Fruit fly (Drosophila melanogaster) whole organism, embryonic: ENCODE measurements around the gene tws.

Experiments used
- Awh ChIP-seq: fragments of 200-800 bp; sonication (Bioruptor generic); IDR thresholded peaks from 2 replicates; pipeline ENCODE4, ENCODE4 v1.3.6; 2022; ENCODE audit warnings: missing biosample characterization, missing genetic modification characterization
- CG10267 ChIP-seq: fragments of 200-800 bp; sonication (Bioruptor generic); optimal IDR thresholded peaks from 2 replicates; lab custom pipeline; 2018; ENCODE audit warnings: missing biosample characterization, mild to moderate bottlenecking, missing genetic modification characterization, moderate library complexity
- CG10274 ChIP-seq: fragments of 200-800 bp; sonication (Bioruptor generic); optimal IDR thresholded peaks from 3 replicates; lab custom pipeline; 2017; ENCODE audit warnings: missing biosample characterization, mild to moderate bottlenecking, missing genetic modification characterization
- CG10462 ChIP-seq: fragments of 200-800 bp; sonication (Bioruptor generic); optimal IDR thresholded peaks from 2 replicates; lab custom pipeline; 2016; ENCODE audit warnings: missing biosample characterization, missing genetic modification characterization
- CG12391 ChIP-seq: fragments of 200-800 bp; sonication (Bioruptor generic); optimal IDR thresholded peaks from 3 replicates; lab custom pipeline; 2018; ENCODE audit warnings: missing biosample characterization, mild to moderate bottlenecking, missing genetic modification characterization, moderate library complexity
- CG15269 ChIP-seq: fragments of 200-800 bp; sonication (Bioruptor generic); optimal IDR thresholded peaks from 2 replicates; lab custom pipeline; 2018; ENCODE audit warnings: missing biosample characterization, mild to moderate bottlenecking, missing genetic modification characterization, moderate library complexity
- CG1792 ChIP-seq: fragments of 200-800 bp; sonication (Bioruptor generic); optimal IDR thresholded peaks from 2 replicates; lab custom pipeline; 2016; ENCODE audit warnings: missing biosample characterization, missing genetic modification characterization
- CG1832 ChIP-seq: fragments of 200-800 bp; sonication (Bioruptor generic); optimal IDR thresholded peaks from 2 replicates; lab custom pipeline; 2017; ENCODE audit warnings: missing biosample characterization, mild to moderate bottlenecking, missing genetic modification characterization, inconsistent platforms
- CG18599 ChIP-seq: fragments of 200-800 bp; sonication (Bioruptor generic); optimal IDR thresholded peaks from 3 replicates; lab custom pipeline; 2017; ENCODE audit warnings: missing biosample characterization, missing genetic modification characterization, mild to moderate bottlenecking, moderate library complexity, missing genetic modification reagents
- CG30403 ChIP-seq: fragments of 200-800 bp; sonication (Bioruptor generic); optimal IDR thresholded peaks from 3 replicates; lab custom pipeline; 2016; ENCODE audit warnings: missing biosample characterization, missing genetic modification characterization
- CG32532 ChIP-seq: fragments of 200-800 bp; sonication (Bioruptor generic); IDR thresholded peaks from 2 replicates; pipeline ENCODE4 v1.3.6; 2022; ENCODE audit warnings: missing biosample characterization, missing genetic modification characterization
- CG4360 ChIP-seq: fragments of 200-800 bp; sonication (Bioruptor generic); IDR thresholded peaks from 2 replicates; pipeline ENCODE4 v1.3.6; 2022; ENCODE audit warnings: missing biosample characterization, missing genetic modification characterization
- CG5180 ChIP-seq: fragments of 200-800 bp; sonication (Bioruptor generic); optimal IDR thresholded peaks from 3 replicates; lab custom pipeline; 2017; ENCODE audit warnings: missing biosample characterization, missing genetic modification characterization, mild to moderate bottlenecking, moderate library complexity, missing genetic modification reagents
- CG5953 ChIP-seq: fragments of 200-800 bp; sonication (Bioruptor generic); IDR thresholded peaks from 2 replicates; pipeline ENCODE4 v1.3.6; 2022; ENCODE audit warnings: missing biosample characterization, missing genetic modification characterization
- CG8924 ChIP-seq: fragments of 200-800 bp; optimal IDR thresholded peaks from 3 replicates; lab custom pipeline; 2019; ENCODE audit warnings: missing biosample characterization, mild to moderate bottlenecking, missing genetic modification characterization, moderate library complexity
- D19A ChIP-seq: fragments of 200-800 bp; optimal IDR thresholded peaks from 3 replicates; lab custom pipeline; 2019; ENCODE audit warnings: missing biosample characterization, mild to moderate bottlenecking, missing genetic modification characterization, moderate library complexity
- Dp ChIP-seq: fragments of 200-800 bp; sonication (Bioruptor generic); optimal IDR thresholded peaks from 2 replicates; lab custom pipeline; 2018; ENCODE audit warnings: missing biosample characterization, mild to moderate bottlenecking, missing genetic modification characterization, moderate library complexity
- Drgx ChIP-seq: fragments of 200-800 bp; sonication (Bioruptor generic); IDR thresholded peaks from 2 replicates; pipeline ENCODE4 v1.3.6; 2022; ENCODE audit warnings: missing biosample characterization, missing genetic modification characterization
- E2f2 ChIP-seq: fragments of 200-800 bp; sonication (Bioruptor generic); IDR thresholded peaks from 2 replicates; pipeline ENCODE4 v1.3.6; 2022; ENCODE audit warnings: missing biosample characterization, missing genetic modification characterization
- Ets65A ChIP-seq: fragments of 200-800 bp; sonication (Bioruptor generic); peaks from one replicate; lab custom pipeline; 2016; ENCODE audit warnings: missing biosample characterization, missing genetic modification characterization
- Hmx ChIP-seq: fragments of 200-800 bp; sonication (Bioruptor generic); optimal IDR thresholded peaks from 2 replicates; lab custom pipeline; 2016; ENCODE audit warnings: missing biosample characterization, missing genetic modification characterization
- Med ChIP-seq: fragments of 200-800 bp; sonication (Bioruptor generic); peaks from one replicate; lab custom pipeline; 2016; ENCODE audit warnings: missing biosample characterization, missing genetic modification characterization, mild to moderate bottlenecking, inconsistent platforms, moderate library complexity
- Meics ChIP-seq: fragments of 200-800 bp; sonication (Bioruptor generic); optimal IDR thresholded peaks from 2 replicates; lab custom pipeline; 2017; ENCODE audit warnings: missing biosample characterization, mild to moderate bottlenecking, missing genetic modification characterization
- Mrtf ChIP-seq: fragments of 200-800 bp; sonication (Bioruptor generic); IDR thresholded peaks from 3 replicates; pipeline ENCODE4 v1.3.6; 2022; ENCODE audit warnings: missing biosample characterization, missing genetic modification characterization
- Rx ChIP-seq: fragments of 200-800 bp; sonication (Bioruptor generic); IDR thresholded peaks from 2 replicates; pipeline ENCODE4 v1.3.6; 2022; ENCODE audit warnings: missing biosample characterization, missing genetic modification characterization
- Vsx1 ChIP-seq: fragments of 200-800 bp; sonication (Bioruptor generic); optimal IDR thresholded peaks from 2 replicates; lab custom pipeline; 2017; ENCODE audit warnings: missing biosample characterization, mild to moderate bottlenecking, missing genetic modification characterization, missing genetic modification reagents
- ac ChIP-seq: fragments of 200-800 bp; sonication (Bioruptor generic); optimal IDR thresholded peaks from 3 replicates; lab custom pipeline; 2017; ENCODE audit warnings: missing biosample characterization, mild to moderate bottlenecking, missing genetic modification characterization
- ci ChIP-seq: fragments of 200-800 bp; sonication (Bioruptor generic); IDR thresholded peaks from 3 replicates; pipeline ENCODE4 v1.3.6; 2022; ENCODE audit warnings: missing biosample characterization, missing genetic modification characterization
- corto ChIP-seq: fragments of 200-800 bp; sonication (Bioruptor generic); optimal IDR thresholded peaks from 2 replicates; lab custom pipeline; 2016; ENCODE audit warnings: missing biosample characterization, mild to moderate bottlenecking, missing genetic modification characterization, moderate library complexity
- dmrt99B ChIP-seq: fragments of 200-800 bp; sonication (Bioruptor generic); optimal IDR thresholded peaks from 2 replicates; lab custom pipeline; 2018; ENCODE audit warnings: missing biosample characterization, mild to moderate bottlenecking, missing genetic modification characterization, moderate library complexity
- dpn ChIP-seq, 2 experiments: fragments of 200-800 bp; sonication (Bioruptor generic); optimal IDR thresholded peaks; 3 replicates each; lab custom pipeline; 2016; ENCODE audit warnings: missing biosample characterization in 2 of 2, missing genetic modification characterization in 2 of 2
- eve ChIP-seq, 2 experiments: fragments of >200 bp; optimal IDR thresholded peaks; 2 replicates each; lab custom pipeline; 2017; ENCODE audit warnings: missing biosample characterization in 2 of 2, missing genetic modification characterization in 2 of 2
- ewg ChIP-seq: fragments of 200-800 bp; sonication (Bioruptor generic); optimal IDR thresholded peaks from 3 replicates; lab custom pipeline; 2017; ENCODE audit warnings: mild to moderate bottlenecking, missing biosample characterization, missing genetic modification reagents, missing genetic modification characterization
- exex ChIP-seq: fragments of 200-800 bp; sonication (Bioruptor generic); optimal IDR thresholded peaks from 4 replicates; lab custom pipeline; 2018; ENCODE audit warnings: missing biosample characterization, mild to moderate bottlenecking, missing genetic modification characterization, moderate library complexity
- ftz-f1 ChIP-seq: fragments of 200-800 bp; sonication (Bioruptor generic); optimal IDR thresholded peaks from 2 replicates; lab custom pipeline; 2016; ENCODE audit warnings: missing biosample characterization, missing genetic modification characterization
- gem ChIP-seq: fragments of 200-800 bp; sonication (Bioruptor generic); optimal IDR thresholded peaks from 2 replicates; lab custom pipeline; 2019; ENCODE audit warnings: missing biosample characterization, mild to moderate bottlenecking, missing genetic modification characterization, moderate library complexity
- lab ChIP-seq: fragments of 200-800 bp; sonication (Bioruptor generic); optimal IDR thresholded peaks from 3 replicates; lab custom pipeline; 2017; ENCODE audit warnings: missing biosample characterization, missing genetic modification characterization, mild to moderate bottlenecking, moderate library complexity, missing genetic modification reagents
- nom ChIP-seq: fragments of 200-800 bp; sonication (Bioruptor generic); optimal IDR thresholded peaks from 2 replicates; lab custom pipeline; 2017; ENCODE audit warnings: missing biosample characterization, missing genetic modification characterization, mild to moderate bottlenecking, moderate library complexity, missing genetic modification reagents
- pros ChIP-seq: fragments of 200-800 bp; sonication (Bioruptor generic); optimal IDR thresholded peaks from 3 replicates; lab custom pipeline; 2019; ENCODE audit warnings: missing biosample characterization, mild to moderate bottlenecking, missing genetic modification characterization, moderate library complexity
- psq ChIP-seq: fragments of 200-800 bp; sonication (Bioruptor generic); optimal IDR thresholded peaks from 2 replicates; lab custom pipeline; 2017; ENCODE audit warnings: missing biosample characterization, missing genetic modification characterization
- sens ChIP-seq: fragments of 200-800 bp; sonication (Bioruptor generic); peaks from one replicate; lab custom pipeline; 2016; ENCODE audit warnings: missing biosample characterization, missing genetic modification characterization
- slbo ChIP-seq: fragments of 200-800 bp; sonication (Bioruptor generic); IDR thresholded peaks from 2 replicates; pipeline ENCODE4 v1.3.6; 2022; ENCODE audit warnings: missing biosample characterization, missing genetic modification characterization
- sqz ChIP-seq: fragments of 200-800 bp; sonication (Bioruptor generic); optimal IDR thresholded peaks from 3 replicates; lab custom pipeline; 2018; ENCODE audit warnings: missing biosample characterization, mild to moderate bottlenecking, missing genetic modification characterization
- trem ChIP-seq: fragments of 200-800 bp; optimal IDR thresholded peaks from 3 replicates; lab custom pipeline; 2019; ENCODE audit warnings: missing biosample characterization, mild to moderate bottlenecking, missing genetic modification characterization, moderate library complexity
- unpg ChIP-seq: fragments of 200-800 bp; sonication (Bioruptor generic); optimal IDR thresholded peaks from 3 replicates; lab custom pipeline; 2018; ENCODE audit warnings: missing biosample characterization, mild to moderate bottlenecking, missing genetic modification characterization, moderate library complexity
- usp ChIP-seq: fragments of >200 bp; optimal IDR thresholded peaks from 2 replicates; lab custom pipeline; 2017; ENCODE audit warnings: missing biosample characterization, missing genetic modification characterization

Gene tws

DNA sequence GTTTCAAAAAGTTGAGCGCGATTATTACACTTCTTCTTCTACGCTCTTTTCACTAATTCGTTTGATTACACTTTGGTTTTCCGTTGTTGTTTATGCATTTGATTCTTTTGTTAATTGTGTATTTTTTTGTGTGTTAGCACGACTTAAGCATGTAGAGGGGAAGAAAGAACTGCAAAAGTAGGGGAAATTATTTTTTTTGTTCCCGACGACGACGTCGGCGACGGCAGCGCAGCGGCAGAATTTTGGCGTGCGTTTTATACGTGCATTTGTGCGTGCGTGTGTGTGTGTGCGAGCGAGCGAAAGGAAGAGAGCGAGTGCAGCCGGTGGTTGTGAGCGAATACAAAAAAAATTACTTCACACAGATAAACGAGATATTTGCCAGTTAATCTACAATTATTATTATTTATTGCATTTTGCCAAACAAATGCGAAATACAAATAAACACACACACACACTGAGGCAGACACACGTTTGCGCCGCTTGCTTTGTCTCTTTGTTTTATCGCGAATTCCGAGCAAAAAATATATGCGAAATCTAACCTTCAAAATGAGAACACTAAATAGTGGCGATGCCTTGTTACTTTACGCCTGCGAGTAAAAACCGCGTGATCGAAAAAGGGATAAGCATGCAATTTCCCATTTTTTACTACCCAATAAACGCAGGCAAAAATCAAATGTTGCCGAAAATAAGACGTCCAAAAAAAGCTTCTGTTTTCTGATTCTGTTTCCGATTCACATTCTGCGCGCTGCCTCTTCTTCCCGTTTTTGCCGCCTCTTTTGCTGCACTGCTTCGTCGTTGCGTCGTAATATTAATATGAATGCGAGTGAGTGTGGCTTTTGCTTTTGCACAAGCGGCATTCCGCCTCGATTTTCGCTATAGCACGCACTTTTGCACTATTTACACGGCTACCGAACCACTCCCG lies 5.9 kb downstream of the tws start (continued):
- TF ChIP-seq CG32532 (GFP tag; lab: Robert Waterston, UW) (no peak), CG5180 (GFP tag; lab: Kevin White, UChicago) (no peak), exex (tag; lab: Kevin White, UChicago) (no peak), CG1792 (GFP tag; lab: Kevin White, UChicago) (no peak), Hmx (GFP tag; lab: Kevin White, UChicago) (no peak), usp (GFP tag; lab: Kevin White, UChicago) (no peak)

DNA sequence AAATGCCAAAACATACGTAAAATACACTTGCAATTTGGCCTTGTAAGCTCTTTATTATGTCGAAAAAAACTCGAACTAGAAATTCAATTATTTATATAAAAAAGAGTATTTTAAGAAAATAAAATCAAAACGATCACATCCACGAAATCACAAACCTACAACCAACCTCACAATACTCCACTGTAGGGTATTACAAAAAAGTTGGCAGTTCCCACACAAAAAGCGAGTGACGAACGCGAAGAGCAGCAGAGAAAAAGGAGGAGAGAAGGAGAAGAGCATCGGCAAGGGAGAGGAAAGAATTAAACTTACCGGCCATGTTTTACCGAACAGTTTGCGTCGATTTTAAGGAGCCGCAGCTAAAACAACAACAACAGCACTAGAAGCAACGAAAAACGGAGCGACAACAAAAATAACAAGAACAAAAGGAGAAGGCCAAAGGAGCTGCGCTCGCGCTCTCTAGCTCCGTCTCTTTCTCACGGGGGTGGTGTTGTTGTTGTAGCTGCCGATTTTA lies 6.6 kb downstream of the tws start:
- TF ChIP-seq sqz (GFP tag; lab: Kevin White, UChicago), result no peak
- peak; percentile 93 for TF ChIP-seq pros (GFP tag; lab: Kevin White, UChicago)
- peak; percentile 49 for TF ChIP-seq sens (GFP tag; lab: Kevin White, UChicago)
- no peak for TF ChIP-seq Ets65A (GFP tag; lab: Kevin White, UChicago)
- TF ChIP-seq dmrt99B, result peak; percentile 33
- 0 out of 2 replicates have a peak, but pooled peaks have one; percentile 30 for TF ChIP-seq E2f2 (GFP tag; lab: Robert Waterston, UW)
- TF ChIP-seq gem (tag; lab: Kevin White, UChicago), result peak; percentile 46
- TF ChIP-seq trem (tag; lab: Kevin White, UChicago), result peak; percentile 98
- TF ChIP-seq psq, result peak; percentile 50
- peak; percentile 36 for TF ChIP-seq Dp
- peak in 1 of 2 experiments; percentile 10 for TF ChIP-seq dpn (GFP tag; optimal IDR thresholded peaks at IDR 0.05; lab: Kevin White, UChicago)
- no peak for TF ChIP-seq Mrtf (GFP tag; lab: Robert Waterston, UW)
- peak; percentile 8 for TF ChIP-seq CG15269
- TF ChIP-seq unpg, result peak; percentile 28
- TF ChIP-seq CG8924, result peak; percentile 15
- peak; percentile 31 for TF ChIP-seq Vsx1 (GFP tag; lab: Kevin White, UChicago)
- peak; percentile 47 for TF ChIP-seq Drgx (GFP tag; lab: Robert Waterston, UW)
- no peak for TF ChIP-seq ac (GFP tag; lab: Kevin White, UChicago)
- peak; percentile 19 for TF ChIP-seq nom (GFP tag; lab: Kevin White, UChicago)
- peak; percentile 30 for TF ChIP-seq CG30403 (GFP tag; lab: Kevin White, UChicago)
- peak; percentile 99 for TF ChIP-seq CG4360 (GFP tag; lab: Robert Waterston, UW)
- TF ChIP-seq CG5953, result 0 out of 2 replicates have a peak, but pooled peaks have one; percentile 12
- TF ChIP-seq CG12391 (tag; lab: Kevin White, UChicago), result peak; percentile 37
- TF ChIP-seq corto, result no peak
- TF ChIP-seq CG10274 (GFP tag; lab: Kevin White, UChicago), result peak; percentile 51
- no peak for TF ChIP-seq ftz-f1 (GFP tag; lab: Kevin White, UChicago)
- peak; percentile 37; the same call in 1 of the 3 replicates for TF ChIP-seq ci (GFP tag; lab: Robert Waterston, UW)
- no peak for TF ChIP-seq Rx (GFP tag; lab: Robert Waterston, UW)
- peak; percentile 69 for TF ChIP-seq CG1832 (GFP tag; lab: Kevin White, UChicago)
- peak; percentile 3 for TF ChIP-seq CG10267 (tag; lab: Kevin White, UChicago)
- peak in 1 of 2 experiments; percentile 55 for TF ChIP-seq eve (GFP tag; optimal IDR thresholded peaks at IDR 0.05; lab: Kevin White, UChicago)
- TF ChIP-seq Meics (GFP tag; lab: Kevin White, UChicago), result peak; percentile 82
- TF ChIP-seq slbo (GFP tag; lab: Robert Waterston, UW), result 0 out of 2 replicates have a peak, but pooled peaks have one; percentile 26
- TF ChIP-seq lab (GFP tag; lab: Kevin White, UChicago), result peak; percentile 53
- peak; percentile 84 for TF ChIP-seq D19A (tag; lab: Kevin White, UChicago)
- peak; percentile 45 for TF ChIP-seq CG18599 (GFP tag; lab: Kevin White, UChicago)
- TF ChIP-seq Med, result peak; percentile 52
- TF ChIP-seq Awh (GFP tag; lab: Robert Waterston, UW), result no peak
- peak; percentile 17 for TF ChIP-seq ewg (GFP tag; lab: Kevin White, UChicago)
- no peak for TF ChIP-seq CG10462 (GFP tag; lab: Kevin White, UChicago)
